Worm (Caenorhabditis elegans): ENCODE data around the gene M03F4.4.

M03F4.4 gene

ce11 chrX:4932964-4933363, 24.3 kb downstream of the M03F4.4 start:
- no peak for TF ChIP-seq C38D4.7 (GFP tag; optimal IDR thresholded peaks at IDR 0.05)
- no peak for TF ChIP-seq ceh-19 (GFP tag; optimal IDR thresholded peaks at IDR 0.05)
- no peak for TF ChIP-seq ceh-24 (tag; optimal IDR thresholded peaks at IDR 0.05)
- TF ChIP-seq ceh-30 (tag; optimal IDR thresholded peaks at IDR 0.05): no peak
- TF ChIP-seq elt-4 (tag; optimal IDR thresholded peaks at IDR 0.05): no peak

DNA sequence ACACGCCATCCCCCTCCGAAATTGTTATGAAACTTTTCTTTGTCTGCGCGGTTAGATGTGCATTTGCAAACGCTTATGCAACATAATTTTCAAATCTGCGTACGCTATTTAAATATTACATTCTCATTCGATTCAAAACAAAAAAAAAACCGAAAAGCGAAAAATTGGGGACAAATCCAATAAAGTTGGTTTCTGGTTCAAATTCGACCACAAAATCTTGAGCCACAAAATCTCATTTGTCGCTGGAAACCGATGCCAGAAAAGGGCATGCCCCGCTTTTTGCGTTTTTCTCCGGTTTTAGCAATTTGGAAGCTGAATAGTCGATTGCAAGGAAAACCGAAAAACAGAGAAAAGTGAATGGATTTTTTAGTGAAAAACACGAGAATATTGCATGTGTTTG, 25.2 kb downstream of the M03F4.4 start:
- TF ChIP-seq pqm-1 (tag; optimal IDR thresholded peaks at IDR 0.05) (no peak), pha-4 (tag; optimal IDR thresholded peaks at IDR 0.05) (no peak), unc-42 (tag; optimal IDR thresholded peaks at IDR 0.05) (peak; percentile 76), F13H6.1 (tag; optimal IDR thresholded peaks at IDR 0.05) (no peak), ttx-3 (tag; optimal IDR thresholded peaks at IDR 0.05) (no peak), ceh-48 (tag; optimal IDR thresholded peaks at IDR 0.05) (no peak), ceh-14 (tag; optimal IDR thresholded peaks at IDR 0.05) (no peak)

DNA sequence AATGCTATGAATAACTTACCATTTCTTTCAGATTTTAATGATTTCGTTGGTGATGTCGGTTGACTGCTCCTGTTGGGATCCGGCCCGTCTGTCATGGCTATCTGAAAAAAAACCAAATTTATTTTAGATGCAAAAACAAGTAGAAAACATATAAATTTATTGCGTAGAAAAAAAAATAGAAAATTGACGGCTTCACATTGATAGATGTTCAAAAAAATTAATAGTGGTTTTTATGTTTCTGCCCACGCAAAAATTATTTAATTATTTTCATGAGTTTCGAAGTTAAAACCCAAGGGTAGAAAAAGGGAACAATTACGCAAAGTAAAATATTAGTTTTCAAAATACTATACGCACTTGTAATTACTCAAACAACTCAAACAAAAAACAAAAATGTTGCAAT, 27.6 kb downstream of the M03F4.4 start, which contains the start of gene mct-4:
mct-4 (minus strand) TSS at position 101 of the 400 bp plus-strand sequence.
- TF ChIP-seq nhr-11 (tag; optimal IDR thresholded peaks at IDR 0.05): no peak
- no peak for TF ChIP-seq pha-2 (tag; optimal IDR thresholded peaks at IDR 0.05)
- no peak for TF ChIP-seq hlh-8 (tag; optimal IDR thresholded peaks at IDR 0.05)
- TF ChIP-seq ceh-24 (tag; optimal IDR thresholded peaks at IDR 0.05): no peak
- TF ChIP-seq tbx-2 (tag; optimal IDR thresholded peaks at IDR 0.05): no peak
- no peak for TF ChIP-seq ztf-16 (tag; optimal IDR thresholded peaks at IDR 0.05)
- TF ChIP-seq sox-4 (tag; optimal IDR thresholded peaks at IDR 0.05): no peak
- no peak for TF ChIP-seq ceh-2 (tag; optimal IDR thresholded peaks at IDR 0.05)
- TF ChIP-seq ceh-31 (tag; optimal IDR thresholded peaks at IDR 0.05): no peak
- TF ChIP-seq ref-2 (tag; optimal IDR thresholded peaks at IDR 0.05): no peak
- TF ChIP-seq fax-1 (tag; optimal IDR thresholded peaks at IDR 0.05): no peak
- no peak for TF ChIP-seq madf-2 (tag; optimal IDR thresholded peaks at IDR 0.05)
- TF ChIP-seq ceh-19 (GFP tag; optimal IDR thresholded peaks at IDR 0.05): no peak
- no peak for TF ChIP-seq nhr-232 (tag; optimal IDR thresholded peaks at IDR 0.05)
- TF ChIP-seq npax-4 (tag; optimal IDR thresholded peaks at IDR 0.05): no peak
- TF ChIP-seq C38D4.7 (GFP tag; optimal IDR thresholded peaks at IDR 0.05): no peak

DNA sequence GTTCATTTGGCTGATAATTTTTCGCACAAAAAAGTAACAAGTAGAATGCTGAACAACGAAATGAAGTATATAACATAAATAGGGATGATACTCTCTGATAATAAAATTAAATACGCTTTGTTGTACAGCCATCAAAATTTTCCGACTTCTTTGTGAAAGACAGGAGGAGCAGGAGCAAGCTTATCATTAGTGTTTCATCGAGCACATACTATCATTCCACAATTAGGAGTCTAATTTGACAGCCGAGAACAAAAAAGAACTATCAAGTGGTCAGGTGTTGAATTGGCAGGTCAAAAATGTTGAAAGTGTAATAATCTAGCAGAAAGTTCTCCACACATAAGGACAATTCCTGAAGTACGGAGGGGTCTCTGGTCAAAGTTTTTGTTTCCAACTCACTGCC, 29.1 kb downstream of the M03F4.4 start:
- TF ChIP-seq ama-1 (optimal IDR thresholded peaks at IDR 0.05): no peak
- TF ChIP-seq pha-4 (tag; optimal IDR thresholded peaks at IDR 0.05): no peak
- TF ChIP-seq hlh-8 (tag; optimal IDR thresholded peaks at IDR 0.05): no peak
- no peak for TF ChIP-seq ets-4 (tag; optimal IDR thresholded peaks at IDR 0.05)
- TF ChIP-seq ceh-45 (GFP tag; IDR thresholded peaks at IDR 0.05): no peak
- TF ChIP-seq C38D4.7 (GFP tag; optimal IDR thresholded peaks at IDR 0.05): no peak
- TF ChIP-seq ceh-18 (tag; optimal IDR thresholded peaks at IDR 0.05): no peak
- no peak for TF ChIP-seq ceh-48 (tag; optimal IDR thresholded peaks at IDR 0.05)
- no peak for TF ChIP-seq F13H6.1 (tag; optimal IDR thresholded peaks at IDR 0.05)
- no peak for TF ChIP-seq pax-1 (tag; optimal IDR thresholded peaks at IDR 0.05)

ce11 chrX:4920942-4921540, 36.2 kb downstream of the M03F4.4 start, which contains the start of gene K05B2.4:
Gene K05B2.4, minus strand, starts transcription at chrX:4920992.
- TF ChIP-seq elt-2 (tag; optimal IDR thresholded peaks at IDR 0.05): peak; percentile 24
- no peak for TF ChIP-seq madf-2 (tag; optimal IDR thresholded peaks at IDR 0.05)
- no peak for TF ChIP-seq ttx-3 (tag; optimal IDR thresholded peaks at IDR 0.05)
- TF ChIP-seq dve-1 (tag; optimal IDR thresholded peaks at IDR 0.05): no peak
- TF ChIP-seq ceh-6 (GFP tag; optimal IDR thresholded peaks at IDR 0.05): no peak
- no peak for TF ChIP-seq C08G9.2 (tag; optimal IDR thresholded peaks at IDR 0.05)
